Worm (Caenorhabditis elegans) whole organism, young adult: ENCODE results near the gene C55A6.7.

Source experiments
- C06A6.2 ChIP-seq: fragments of 200-800 bp; sonication (Bioruptor generic); conservative IDR thresholded peaks from 2 replicates; pipeline ENCODE4 v1.3.6; 2022; ENCODE audit warnings: missing genetic modification characterization, missing compliant biosample characterization
- C17E4.6 ChIP-seq: fragments of 200-800 bp; sonication (Bioruptor generic); IDR thresholded peaks from 2 replicates; pipeline ENCODE4 v1.3.6; 2022; ENCODE audit warnings: missing genetic modification reagents, missing genetic modification characterization, missing compliant biosample characterization
- D2030.7 ChIP-seq: fragments of 200-800 bp; sonication (Bioruptor generic); IDR thresholded peaks from 2 replicates; pipeline ENCODE4 v1.3.6; 2022; ENCODE audit warnings: missing genetic modification reagents, missing genetic modification characterization, missing compliant biosample characterization
- F23B12.7 ChIP-seq: sonication (generic microtip); optimal IDR thresholded peaks from 2 replicates; lab custom pipeline; 2017; ENCODE audit warnings: missing genetic modification characterization, mild to moderate bottlenecking, missing compliant biosample characterization, antibody characterized with exemption, moderate library complexity; ENCODE audit not compliant: insufficient read depth
- F52B5.7 ChIP-seq: sonication (generic microtip); optimal IDR thresholded peaks from 2 replicates; lab custom pipeline; 2016; ENCODE audit warnings: mild to moderate bottlenecking, missing genetic modification characterization, missing compliant biosample characterization
- F55B11.4 ChIP-seq: sonication (generic microtip); optimal IDR thresholded peaks from 2 replicates; lab custom pipeline; 2016; ENCODE audit warnings: missing compliant biosample characterization, missing genetic modification characterization, borderline replicate concordance; ENCODE audit not compliant: insufficient read depth
- F57C9.4 ChIP-seq: sonication (generic microtip); optimal IDR thresholded peaks from 2 replicates; lab custom pipeline; 2017; ENCODE audit warnings: mild to moderate bottlenecking, missing genetic modification characterization, missing compliant biosample characterization
- K11D2.4 ChIP-seq: fragments of 200-800 bp; sonication (Bioruptor generic); IDR thresholded peaks from 2 replicates; pipeline ENCODE4 v1.3.6; 2022; ENCODE audit warnings: missing genetic modification reagents, missing genetic modification characterization, missing compliant biosample characterization
- T07F8.4 ChIP-seq: sonication (generic microtip); optimal IDR thresholded peaks from 2 replicates; lab custom pipeline; 2016; ENCODE audit warnings: mild to moderate bottlenecking, missing genetic modification characterization, moderate library complexity, missing compliant biosample characterization
- Y53G8AR.9 ChIP-seq: fragments of 200-800 bp; sonication (Bioruptor generic); conservative IDR thresholded peaks from 2 replicates; pipeline ENCODE4 v1.3.6; 2022; ENCODE audit warnings: missing genetic modification reagents, missing genetic modification characterization, missing compliant biosample characterization
- Y56A3A.18 ChIP-seq: fragments of 200-800 bp; sonication (Bioruptor generic); IDR thresholded peaks from 2 replicates; pipeline ENCODE4 v1.3.6; 2022; ENCODE audit warnings: missing genetic modification reagents, missing genetic modification characterization, missing compliant biosample characterization
- aptf-3 ChIP-seq: fragments of 200-800 bp; sonication (Bioruptor generic); IDR thresholded peaks from 2 replicates; pipeline ENCODE4 v1.3.6; 2022; ENCODE audit warnings: missing genetic modification characterization, missing compliant biosample characterization
- attf-6 ChIP-seq: fragments of 200-800 bp; sonication (Bioruptor generic); IDR thresholded peaks from 2 replicates; pipeline ENCODE4 v1.3.6; 2022; ENCODE audit warnings: missing genetic modification reagents, missing genetic modification characterization, missing compliant biosample characterization
- bed-2 ChIP-seq: fragments of 200-800 bp; sonication (Bioruptor generic); IDR thresholded peaks from 2 replicates; pipeline ENCODE4 v1.3.6; 2022; ENCODE audit warnings: missing genetic modification reagents, missing genetic modification characterization, missing compliant biosample characterization
- cebp-1 ChIP-seq, 2 experiments: fragments of 200-800 bp in 1 of 2; sonication (Bioruptor generic) in 1 of 2; sonication (generic microtip) in 1 of 2; IDR thresholded peaks in 1 of 2; optimal IDR thresholded peaks in 1 of 2; 2 replicates each; pipeline versions ENCODE4 v1.3.6 to Lab custom; 2017 to 2022; ENCODE audit warnings: missing compliant biosample characterization in 2 of 2, missing genetic modification characterization in 2 of 2, mild to moderate bottlenecking in 1 of 2, missing genetic modification reagents in 1 of 2, moderate library complexity in 1 of 2
- ceh-100 ChIP-seq: fragments of 200-800 bp; sonication (Bioruptor generic); IDR thresholded peaks from 2 replicates; pipeline ENCODE4 v1.3.6; 2022; ENCODE audit warnings: missing genetic modification reagents, missing genetic modification characterization, missing compliant biosample characterization
- ceh-40 ChIP-seq: fragments of 200-800 bp; sonication (Bioruptor generic); IDR thresholded peaks from 2 replicates; pipeline ENCODE4 v1.3.6; 2022; ENCODE audit warnings: missing genetic modification characterization, missing compliant biosample characterization
- chd-7 ChIP-seq: sonication (generic microtip); optimal IDR thresholded peaks from 2 replicates; lab custom pipeline; 2016; ENCODE audit warnings: mild to moderate bottlenecking, missing genetic modification characterization, moderate library complexity, missing compliant biosample characterization
- dox-1 ChIP-seq: fragments of 200-800 bp; sonication (Bioruptor generic); IDR thresholded peaks from 2 replicates; pipeline ENCODE4 v1.3.6; 2022; ENCODE audit warnings: missing genetic modification reagents, missing genetic modification characterization, missing compliant biosample characterization
- dpl-1 ChIP-seq: fragments of 150-350 bp; optimal IDR thresholded peaks from 2 replicates; lab custom pipeline; 2014; ENCODE audit warnings: missing biosample characterization, missing genetic modification reagents, missing genetic modification characterization
- ekl-4 ChIP-seq: fragments of 200-800 bp; sonication (Bioruptor generic); IDR thresholded peaks from 2 replicates; pipeline ENCODE4 v1.3.6; 2022; ENCODE audit warnings: missing genetic modification reagents, missing genetic modification characterization, missing compliant biosample characterization
- ets-4 ChIP-seq: fragments of 200-800 bp; sonication (Bioruptor generic); optimal IDR thresholded peaks from 2 replicates; lab custom pipeline; 2018; ENCODE audit warnings: mild to moderate bottlenecking, missing genetic modification characterization, missing compliant biosample characterization
- gei-17 ChIP-seq: fragments of 200-800 bp; sonication (Bioruptor generic); optimal IDR thresholded peaks from 2 replicates; lab custom pipeline; 2018; ENCODE audit warnings: mild to moderate bottlenecking, missing genetic modification characterization, missing compliant biosample characterization
- him-1 ChIP-seq: sonication (generic microtip); optimal IDR thresholded peaks from 2 replicates; lab custom pipeline; 2016; ENCODE audit warnings: missing genotype, missing genetic modification reagents, missing genetic modification characterization, missing compliant biosample characterization
- hlh-12 ChIP-seq: sonication (generic microtip); optimal IDR thresholded peaks from 2 replicates; lab custom pipeline; 2016; ENCODE audit warnings: missing genetic modification characterization, missing compliant biosample characterization
- hmg-20 ChIP-seq: fragments of 200-800 bp; sonication (Bioruptor generic); IDR thresholded peaks from 2 replicates; pipeline ENCODE4 v1.3.6; 2022; ENCODE audit warnings: missing genetic modification reagents, missing genetic modification characterization, missing compliant biosample characterization
- let-607 ChIP-seq, 2 experiments: fragments of 200-800 bp in 1 of 2; sonication (Bioruptor generic) in 1 of 2; sonication (generic microtip) in 1 of 2; optimal IDR thresholded peaks; 2 replicates each; lab custom pipeline; 2016 to 2018; ENCODE audit warnings: mild to moderate bottlenecking in 2 of 2, missing compliant biosample characterization in 2 of 2, missing genetic modification characterization in 2 of 2, moderate library complexity in 2 of 2, missing genotype in 1 of 2
- lin-26 ChIP-seq: fragments of 200-800 bp; sonication (Bioruptor generic); IDR thresholded peaks from 2 replicates; pipeline ENCODE4 v1.3.6; 2022; ENCODE audit warnings: missing genetic modification reagents, missing genetic modification characterization, missing compliant biosample characterization
- lin-40 ChIP-seq: sonication (generic microtip); optimal IDR thresholded peaks from 2 replicates; lab custom pipeline; 2016; ENCODE audit warnings: missing genetic modification characterization, mild to moderate bottlenecking, missing compliant biosample characterization, missing genotype, missing genetic modification reagents
- lir-1 ChIP-seq: fragments of 200-800 bp; sonication (Bioruptor generic); conservative IDR thresholded peaks from 2 replicates; pipeline ENCODE4 v1.3.6; 2022; ENCODE audit warnings: missing genetic modification reagents, missing genetic modification characterization, missing compliant biosample characterization
- lsl-1 ChIP-seq: fragments of 200-800 bp; sonication (Bioruptor generic); optimal IDR thresholded peaks from 2 replicates; lab custom pipeline; 2018; ENCODE audit warnings: mild to moderate bottlenecking, missing genetic modification characterization, moderate library complexity, missing compliant biosample characterization
- lsy-27 ChIP-seq: sonication (generic microtip); optimal IDR thresholded peaks from 2 replicates; lab custom pipeline; 2017; ENCODE audit warnings: missing genetic modification characterization, mild to moderate bottlenecking, missing compliant biosample characterization, antibody characterized with exemption, missing genotype, borderline replicate concordance; ENCODE audit not compliant: insufficient read depth
- madf-3 ChIP-seq: fragments of 200-800 bp; sonication (Bioruptor generic); IDR thresholded peaks from 2 replicates; pipeline ENCODE4 v1.3.6; 2022; ENCODE audit warnings: missing genetic modification reagents, missing genetic modification characterization, missing compliant biosample characterization
- madf-6 ChIP-seq: fragments of 200-800 bp; sonication (Bioruptor generic); IDR thresholded peaks from 2 replicates; pipeline ENCODE4 v1.3.6; 2022; ENCODE audit warnings: missing genetic modification reagents, missing genetic modification characterization, missing compliant biosample characterization
- nhr-120 ChIP-seq: fragments of 200-800 bp; sonication (Bioruptor generic); IDR thresholded peaks from 2 replicates; pipeline ENCODE4 v1.3.6; 2022; ENCODE audit warnings: missing genetic modification characterization, missing compliant biosample characterization
- nhr-27 ChIP-seq: fragments of 200-800 bp; sonication (Bioruptor generic); optimal IDR thresholded peaks from 2 replicates; lab custom pipeline; 2018; ENCODE audit warnings: mild to moderate bottlenecking, missing genetic modification characterization, moderate library complexity, missing compliant biosample characterization
- pbrm-1 ChIP-seq: fragments of 200-800 bp; sonication (Bioruptor generic); IDR thresholded peaks from 2 replicates; pipeline ENCODE4 v1.3.6; 2022; ENCODE audit warnings: missing genetic modification reagents, missing genetic modification characterization, missing compliant biosample characterization
- pha-4 ChIP-seq: fragments of 150-350 bp; sonication (generic microtip); optimal IDR thresholded peaks from 2 replicates; lab custom pipeline; 2014; ENCODE audit warnings: missing biosample characterization, missing genetic modification reagents, missing genetic modification characterization
- rcor-1 ChIP-seq: fragments of 200-800 bp; sonication (Bioruptor generic); IDR thresholded peaks from 2 replicates; pipeline ENCODE4 v1.3.6; 2022; ENCODE audit warnings: missing genetic modification reagents, missing genetic modification characterization, missing compliant biosample characterization
- rpc-1 ChIP-seq, 2 experiments: fragments of 150-350 bp in 1 of 2; sonication (generic microtip) in 1 of 2; optimal IDR thresholded peaks; 2 replicates each; lab custom pipeline; 2014 to 2018; ENCODE audit warnings: missing biosample characterization in 1 of 2, missing genetic modification characterization in 1 of 2, missing genetic modification reagents in 1 of 2, missing genotype in 1 of 2
- sea-2 ChIP-seq: fragments of 200-800 bp; sonication (Bioruptor generic); IDR thresholded peaks from 2 replicates; pipeline ENCODE4 v1.3.6; 2022; ENCODE audit warnings: missing genetic modification characterization, missing compliant biosample characterization
- tbp1 ChIP-seq: fragments of 200-800 bp; sonication (Bioruptor generic); optimal IDR thresholded peaks from 2 replicates; lab custom pipeline; 2018; ENCODE audit warnings: mild to moderate bottlenecking, missing genetic modification characterization, missing compliant biosample characterization
- ztf-25 ChIP-seq: fragments of 200-800 bp; sonication (Bioruptor generic); IDR thresholded peaks from 2 replicates; pipeline ENCODE4 v1.3.6; 2022; ENCODE audit warnings: missing genetic modification reagents, missing genetic modification characterization, missing compliant biosample characterization
- ztf-28 ChIP-seq: fragments of 200-800 bp; sonication (Bioruptor generic); IDR thresholded peaks from 2 replicates; pipeline ENCODE4 v1.3.6; 2022; ENCODE audit warnings: missing genetic modification reagents, missing genetic modification characterization, missing compliant biosample characterization
- ztf-6 ChIP-seq: fragments of 200-800 bp; sonication (Bioruptor generic); IDR thresholded peaks from 2 replicates; pipeline ENCODE4 v1.3.6; 2022; ENCODE audit warnings: missing genetic modification reagents, missing genetic modification characterization, missing compliant biosample characterization

C55A6.7 gene

DNA sequence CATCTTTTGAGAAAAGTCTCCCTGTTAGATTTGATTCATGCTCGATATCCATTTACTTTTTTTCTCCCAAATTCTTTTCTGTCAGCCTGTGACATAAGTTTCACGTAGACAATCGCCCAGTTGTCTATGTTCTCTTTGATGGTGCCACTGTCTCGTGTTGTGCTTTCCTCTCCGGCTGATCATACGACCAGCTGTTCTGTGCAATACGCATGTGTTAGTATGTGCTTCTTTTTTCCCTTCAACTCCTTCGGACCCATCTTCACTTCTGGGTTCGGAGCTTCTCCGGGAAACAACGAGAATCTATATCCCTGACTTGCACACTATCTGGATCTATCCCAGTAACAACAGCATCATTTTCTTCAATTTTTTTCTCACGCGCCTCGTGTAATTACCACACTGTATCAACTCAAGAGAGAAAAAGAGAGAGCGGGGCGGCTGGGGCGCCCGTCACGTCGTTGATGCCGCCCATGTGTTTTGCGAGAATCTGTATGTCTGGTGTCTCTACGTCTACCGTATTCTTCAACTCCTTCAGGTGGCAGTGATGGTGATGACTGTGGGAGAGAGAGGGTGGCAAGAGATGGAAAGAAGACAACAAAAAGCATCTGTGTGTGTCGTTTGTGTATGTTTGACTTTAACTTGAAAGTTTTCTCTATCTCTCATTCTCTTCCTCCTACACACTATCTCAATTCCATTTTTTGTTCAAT lies 11.7 kb upstream of the C55A6.7 start (continued):
- no peak for TF ChIP-seq madf-6 (GFP tag; lab: Robert Waterston, UW)
- TF ChIP-seq attf-6 (GFP tag; lab: Robert Waterston, UW) = no peak
- TF ChIP-seq him-1 (tag; lab: Kevin White, UChicago) = no peak
- TF ChIP-seq C17E4.6 (GFP tag; lab: Robert Waterston, UW) = no peak
- TF ChIP-seq K11D2.4 (GFP tag; lab: Robert Waterston, UW) = 0 out of 2 replicates have a peak, but pooled peaks have one; percentile 8
- TF ChIP-seq pbrm-1 (GFP tag; lab: Robert Waterston, UW) = 0 out of 2 replicates have a peak, but pooled peaks have one; percentile 50
- TF ChIP-seq ets-4 (GFP tag; lab: Kevin White, UChicago) = peak; percentile 28
- peak; percentile 78 for TF ChIP-seq lin-40 (tag; lab: Kevin White, UChicago)
- TF ChIP-seq ekl-4 (GFP tag; lab: Robert Waterston, UW) = no peak; the same call in 1 of the 2 replicates
- TF ChIP-seq chd-7 = peak; percentile 69
- TF ChIP-seq ztf-25 = no peak
- 0 out of 2 replicates have a peak, but pooled peaks have one; percentile 23 for TF ChIP-seq madf-3
- no peak for TF ChIP-seq ceh-100
- TF ChIP-seq D2030.7 (GFP tag; lab: Robert Waterston, UW) = no peak
- TF ChIP-seq ztf-6 (GFP tag; lab: Robert Waterston, UW) = peak; percentile 64; the same call in 1 of the 2 replicates
- no peak for TF ChIP-seq T07F8.4 (tag; lab: Kevin White, UChicago)
- TF ChIP-seq F55B11.4 (tag; lab: Kevin White, UChicago) = no peak
- TF ChIP-seq let-607 (tag; optimal IDR thresholded peaks at IDR 0.05; lab: Kevin White, UChicago) = peak in 1 of 2 experiments; percentile 64
- TF ChIP-seq lin-26 (GFP tag; lab: Robert Waterston, UW) = 0 out of 2 replicates have a peak, but pooled peaks have one; percentile 49
- TF ChIP-seq dpl-1 (GFP tag; lab: Kevin White, UChicago) = no peak
- TF ChIP-seq rcor-1 = no peak
- no peak for TF ChIP-seq cebp-1 (GFP tag; IDR thresholded peaks at IDR 0.05; lab: Robert Waterston, UW)
- TF ChIP-seq cebp-1 (tag; optimal IDR thresholded peaks at IDR 0.05; lab: Kevin White, UChicago) = peak; percentile 77
- no peak for TF ChIP-seq lsl-1
- TF ChIP-seq nhr-120 (GFP tag; lab: Robert Waterston, UW) = no peak
- TF ChIP-seq tbp1 (GFP tag; lab: Kevin White, UChicago) = peak; percentile 22
- no peak for TF ChIP-seq pha-4
- TF ChIP-seq hlh-12 = no peak
- TF ChIP-seq lsy-27 (tag; lab: Kevin White, UChicago) = no peak
- TF ChIP-seq hmg-20 (GFP tag; lab: Robert Waterston, UW) = no peak
- TF ChIP-seq C06A6.2 = 0 out of 2 replicates have a peak, but pooled peaks have one; percentile 52
- no peak for TF ChIP-seq ztf-28 (GFP tag; lab: Robert Waterston, UW)
- TF ChIP-seq F57C9.4 (tag; lab: Kevin White, UChicago) = no peak
- TF ChIP-seq F52B5.7 (tag; lab: Kevin White, UChicago) = no peak
- TF ChIP-seq F23B12.7 = peak; percentile 7
- no peak for TF ChIP-seq lir-1 (GFP tag; lab: Robert Waterston, UW)
- TF ChIP-seq aptf-3 (GFP tag; lab: Robert Waterston, UW) = no peak
- TF ChIP-seq dox-1 (GFP tag; lab: Robert Waterston, UW) = peak; percentile 52; the same call in 1 of the 2 replicates
- TF ChIP-seq Y56A3A.18 (GFP tag; lab: Robert Waterston, UW) = 0 out of 2 replicates have a peak, but pooled peaks have one; percentile 39
- TF ChIP-seq Y53G8AR.9 (GFP tag; lab: Robert Waterston, UW) = 0 out of 2 replicates have a peak, but pooled peaks have one; percentile 10
- TF ChIP-seq sea-2 (GFP tag; lab: Robert Waterston, UW) = no peak
- TF ChIP-seq ceh-40 (GFP tag; lab: Robert Waterston, UW) = no peak
- TF ChIP-seq rpc-1 (optimal IDR thresholded peaks at IDR 0.05; lab: Kevin White, UChicago) = no peak
- no peak for TF ChIP-seq rpc-1 (tag; optimal IDR thresholded peaks at IDR 0.05; lab: Kevin White, UChicago)
- TF ChIP-seq gei-17 = peak; percentile 20
- no peak for TF ChIP-seq nhr-27
- TF ChIP-seq bed-2 (GFP tag; lab: Robert Waterston, UW) = no peak
